Worm (Caenorhabditis elegans) whole organism, L3 larva: ENCODE measurements around the gene R11D1.12.
A peak's percentile ranks its signal among the peaks of the same experiment; 100 is the strongest.

Source experiments
- ama-1 ChIP-seq: fragments of 150-350 bp; optimal IDR thresholded peaks from 2 replicates; lab custom pipeline; 2018
- ceh-16 ChIP-seq: sonication (generic microtip); optimal IDR thresholded peaks from 2 replicates; lab custom pipeline; 2017; ENCODE audit warnings: missing biosample characterization, missing genetic modification characterization
- ceh-28 ChIP-seq: fragments of 150-350 bp; optimal IDR thresholded peaks from 2 replicates; lab custom pipeline; 2014; ENCODE audit warnings: missing biosample characterization, missing genetic modification reagents, missing genetic modification characterization
- ceh-9 ChIP-seq: sonication (generic microtip); optimal IDR thresholded peaks from 2 replicates; lab custom pipeline; 2018; ENCODE audit warnings: missing biosample characterization, missing genetic modification characterization
- daf-12 ChIP-seq: fragments of 150-350 bp; optimal IDR thresholded peaks from 2 replicates; lab custom pipeline; 2014; ENCODE audit warnings: missing biosample characterization, missing genetic modification reagents, missing genetic modification characterization
- egl-27 ChIP-seq: sonication (generic microtip); optimal IDR thresholded peaks from 4 replicates; lab custom pipeline; 2017; ENCODE audit warnings: missing biosample characterization, missing genetic modification reagents, missing genetic modification characterization
- elt-1 ChIP-seq: fragments of 150-350 bp; optimal IDR thresholded peaks from 2 replicates; lab custom pipeline; 2014; ENCODE audit warnings: missing biosample characterization, missing genetic modification characterization
- elt-2 ChIP-seq: sonication (generic microtip); optimal IDR thresholded peaks from 2 replicates; lab custom pipeline; 2016; ENCODE audit warnings: missing genetic modification reagents, mild to moderate bottlenecking, missing genetic modification characterization, missing compliant biosample characterization
- eor-1 ChIP-seq, 2 experiments: fragments of 150-350 bp; optimal IDR thresholded peaks; 2 replicates each; lab custom pipeline; 2014 to 2018; ENCODE audit warnings: missing biosample characterization in 2 of 2, missing genetic modification characterization in 2 of 2
- fkh-10 ChIP-seq: sonication (generic microtip); optimal IDR thresholded peaks from 2 replicates; lab custom pipeline; 2017; ENCODE audit warnings: missing biosample characterization, missing genetic modification reagents, missing genetic modification characterization
- fkh-2 ChIP-seq: fragments of 150-350 bp; optimal IDR thresholded peaks from 2 replicates; lab custom pipeline; 2014; ENCODE audit warnings: missing biosample characterization, missing genetic modification reagents, missing genetic modification characterization
- fos-1 ChIP-seq: fragments of 150-350 bp; optimal IDR thresholded peaks from 2 replicates; lab custom pipeline; 2014; ENCODE audit warnings: missing biosample characterization, missing genetic modification characterization
- hmg-11 ChIP-seq: sonication (generic microtip); optimal IDR thresholded peaks from 2 replicates; lab custom pipeline; 2016; ENCODE audit warnings: missing genetic modification characterization, missing compliant biosample characterization
- jun-1 ChIP-seq: fragments of 150-350 bp; optimal IDR thresholded peaks from 2 replicates; lab custom pipeline; 2014; ENCODE audit warnings: missing biosample characterization, missing genetic modification reagents, missing genetic modification characterization
- lin-15B ChIP-seq: fragments of 150-350 bp; optimal IDR thresholded peaks from 2 replicates; lab custom pipeline; 2014; ENCODE audit warnings: missing biosample characterization, missing genetic modification characterization
- lin-39 ChIP-seq: fragments of 150-350 bp; optimal IDR thresholded peaks from 2 replicates; lab custom pipeline; 2018; ENCODE audit warnings: missing biosample characterization, missing genetic modification reagents, missing genetic modification characterization
- lsy-12 ChIP-seq: sonication (generic microtip); optimal IDR thresholded peaks from 2 replicates; lab custom pipeline; 2016; ENCODE audit warnings: mild to moderate bottlenecking, missing genetic modification characterization, missing compliant biosample characterization
- mdl-1 ChIP-seq: fragments of 150-350 bp; optimal IDR thresholded peaks from 2 replicates; lab custom pipeline; 2014; ENCODE audit warnings: missing biosample characterization, missing genetic modification characterization
- nfya-1 ChIP-seq: sonication (generic microtip); optimal IDR thresholded peaks from 2 replicates; lab custom pipeline; 2017; ENCODE audit warnings: missing genetic modification characterization, mild to moderate bottlenecking, missing compliant biosample characterization, antibody characterized with exemption, moderate library complexity; ENCODE audit not compliant: insufficient read depth
- nhr-12 ChIP-seq: fragments of 150-350 bp; optimal IDR thresholded peaks from 2 replicates; lab custom pipeline; 2014; ENCODE audit warnings: missing biosample characterization, missing genetic modification characterization
- nhr-23 ChIP-seq: fragments of 150-350 bp; optimal IDR thresholded peaks from 2 replicates; lab custom pipeline; 2014; ENCODE audit warnings: missing biosample characterization, missing genetic modification reagents, missing genetic modification characterization
- nhr-25 ChIP-seq: sonication (generic microtip); optimal IDR thresholded peaks from 2 replicates; lab custom pipeline; 2017; ENCODE audit warnings: missing biosample characterization, missing genetic modification characterization
- nhr-28 ChIP-seq: fragments of 150-350 bp; optimal IDR thresholded peaks from 2 replicates; lab custom pipeline; 2014; ENCODE audit warnings: missing biosample characterization, missing genetic modification characterization
- nhr-43 ChIP-seq: sonication (generic microtip); optimal IDR thresholded peaks from 2 replicates; lab custom pipeline; 2016; ENCODE audit warnings: mild to moderate bottlenecking, missing genetic modification characterization, missing compliant biosample characterization; ENCODE audit not compliant: poor library complexity, severe bottlenecking
- nhr-76 ChIP-seq: fragments of 150-350 bp; sonication (generic microtip); optimal IDR thresholded peaks from 5 replicates; lab custom pipeline; 2014; ENCODE audit warnings: missing biosample characterization, missing genetic modification characterization
- nhr-77 ChIP-seq: fragments of 150-350 bp; optimal IDR thresholded peaks from 2 replicates; lab custom pipeline; 2014; ENCODE audit warnings: missing biosample characterization, missing genetic modification characterization
- pqm-1 ChIP-seq: fragments of 150-350 bp; optimal IDR thresholded peaks from 2 replicates; lab custom pipeline; 2017; ENCODE audit warnings: missing biosample characterization, missing genetic modification characterization, inconsistent platforms
- snpc-4 ChIP-seq: fragments of 150-350 bp; optimal IDR thresholded peaks from 2 replicates; lab custom pipeline; 2014; ENCODE audit warnings: missing biosample characterization, missing genetic modification characterization
- tbx-2 ChIP-seq: sonication (generic microtip); optimal IDR thresholded peaks from 2 replicates; lab custom pipeline; 2016; ENCODE audit warnings: mild to moderate bottlenecking, missing genetic modification characterization, missing compliant biosample characterization
- unc-39 ChIP-seq: sonication (generic microtip); optimal IDR thresholded peaks from 4 replicates; lab custom pipeline; 2017; ENCODE audit warnings: missing biosample characterization, missing genetic modification characterization
- ztf-4 ChIP-seq: fragments of 150-350 bp; optimal IDR thresholded peaks from 2 replicates; lab custom pipeline; 2014; ENCODE audit warnings: missing biosample characterization, missing genetic modification characterization

R11D1.12 gene

DNA sequence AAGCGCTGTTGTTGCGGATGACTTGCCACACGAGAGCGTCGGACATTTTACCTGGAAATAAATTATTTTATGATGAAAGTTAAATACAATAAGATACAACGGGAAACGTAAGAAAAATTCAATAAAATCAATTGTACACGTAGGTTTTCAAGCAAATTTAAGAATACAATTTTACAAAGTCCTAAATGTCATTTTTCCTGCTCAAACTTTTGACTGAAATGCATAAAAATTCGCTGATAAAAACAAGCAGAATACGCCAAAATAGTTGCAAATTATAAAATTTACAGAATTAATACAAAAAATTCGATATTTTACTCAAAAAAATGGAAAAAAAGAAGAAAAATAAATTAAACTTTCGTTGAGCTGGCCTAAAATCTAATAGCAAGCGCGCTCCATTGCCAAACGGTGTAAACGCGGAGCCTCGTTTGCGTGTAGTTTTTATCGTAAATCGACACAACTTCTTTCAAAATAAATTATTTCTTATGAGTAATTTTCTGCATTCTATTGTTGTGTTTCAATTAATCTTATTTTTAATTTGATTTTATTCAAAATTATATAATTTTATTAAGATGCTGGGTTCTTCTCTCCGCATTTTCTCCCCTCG lies 2.4 kb upstream of the R11D1.12 start, which contains the start of the genes rpl-28 and mrpl-49 (continued):
- no peak for TF ChIP-seq mdl-1 (tag; lab: Kevin White, UChicago)
- TF ChIP-seq nhr-28 (tag; lab: Kevin White, UChicago) = no peak
- TF ChIP-seq ceh-16 (tag; lab: Kevin White, UChicago) = no peak
- TF ChIP-seq fos-1 = no peak
- peak; percentile 40 for TF ChIP-seq hmg-11 (tag; lab: Kevin White, UChicago)
- TF ChIP-seq lin-39 = peak; percentile 79
- TF ChIP-seq jun-1 (tag; lab: Kevin White, UChicago) = peak; percentile 38
- no peak for TF ChIP-seq fkh-2 (tag; lab: Kevin White, UChicago)
- TF ChIP-seq ztf-4 (tag; lab: Kevin White, UChicago) = no peak
- TF ChIP-seq nhr-77 (tag; lab: Kevin White, UChicago) = no peak
- peak; percentile 72 for TF ChIP-seq elt-2 (tag; lab: Kevin White, UChicago)
- no peak for TF ChIP-seq nhr-12

DNA sequence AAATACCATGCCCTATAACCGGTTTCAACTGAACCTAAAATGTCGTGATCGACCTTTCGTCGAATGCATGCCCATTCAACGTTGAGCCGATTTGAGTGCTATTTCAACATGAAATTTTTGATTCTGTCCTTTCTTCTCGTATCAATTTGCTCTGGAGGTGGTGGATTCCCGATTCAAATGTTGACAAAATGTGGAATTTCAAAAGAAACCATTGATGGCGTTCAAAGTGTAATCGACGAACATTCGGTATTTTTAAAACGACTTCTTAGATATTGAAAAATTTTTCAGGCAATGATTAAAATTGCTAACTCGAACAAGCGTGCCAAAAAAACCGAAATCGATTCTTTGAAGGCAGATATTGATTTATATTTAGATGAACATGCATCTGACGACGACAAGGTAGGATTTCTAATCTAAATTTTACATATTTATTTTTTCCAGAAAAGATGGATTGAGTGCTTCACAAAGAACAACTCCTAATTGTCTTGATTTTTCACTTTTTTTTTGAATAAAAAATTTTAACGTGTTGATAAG lies 1.4 kb upstream of the R11D1.12 start, which contains the start of gene R11D1.13:
TSS of gene R11D1.13 (plus strand) at position 51 of the 534 bp plus-strand sequence.
- TF ChIP-seq elt-1 (tag; lab: Kevin White, UChicago) = no peak
- no peak for TF ChIP-seq unc-39
- TF ChIP-seq ceh-16 (tag; lab: Kevin White, UChicago) = no peak
- TF ChIP-seq snpc-4 (tag; lab: Kevin White, UChicago) = no peak
- no peak for TF ChIP-seq nhr-25 (tag; lab: Kevin White, UChicago)
- TF ChIP-seq lin-39 = no peak
- no peak for TF ChIP-seq nhr-76 (tag; lab: Kevin White, UChicago)
- TF ChIP-seq ceh-9 (tag; lab: Kevin White, UChicago) = no peak
- no peak for TF ChIP-seq mdl-1 (tag; lab: Kevin White, UChicago)
- TF ChIP-seq fkh-10 = no peak
- TF ChIP-seq lin-15B (tag; lab: Kevin White, UChicago) = no peak
- TF ChIP-seq, all 47 proteins: peak for 0

ce11 chrV:12719713-12720112 lies 6.1 kb downstream of the R11D1.12 start, which contains the start of gene R11D1.7:
Gene R11D1.7, plus strand, starts transcription at chrV:12720013.
- TF ChIP-seq lin-15B (tag; lab: Kevin White, UChicago) = no peak
- TF ChIP-seq elt-1 (tag; lab: Kevin White, UChicago) = no peak
- no peak for TF ChIP-seq nhr-43 (tag; lab: Kevin White, UChicago)
- no peak for TF ChIP-seq snpc-4 (tag; lab: Kevin White, UChicago)
- no peak for TF ChIP-seq ceh-16 (tag; lab: Kevin White, UChicago)
- TF ChIP-seq nhr-23 (tag; lab: Kevin White, UChicago) = no peak

ce11 chrV:12718622-12719021 lies 7.2 kb downstream of the R11D1.12 start, which contains the start of gene str-181:
Gene str-181, minus strand, starts transcription at chrV:12718722.
- TF ChIP-seq tbx-2 (tag; lab: Kevin White, UChicago) (no peak), lsy-12 (tag; lab: Kevin White, UChicago) (no peak), eor-1 (tag; optimal IDR thresholded peaks at IDR 0.05; lab: Kevin White, UChicago) (no peak), egl-27 (tag; lab: Kevin White, UChicago) (no peak), fkh-10 (no peak), nfya-1 (tag; lab: Kevin White, UChicago) (no peak), fkh-2 (tag; lab: Kevin White, UChicago) (no peak)

ce11 chrV:12716447-12716846 lies 9.3 kb downstream of the R11D1.12 start, which contains the start of gene str-178:
Gene str-178, minus strand, starts transcription at chrV:12716547.
- TF ChIP-seq ama-1 (lab: Kevin White, UChicago) = no peak
- TF ChIP-seq nhr-43 (tag; lab: Kevin White, UChicago) = no peak
- no peak for TF ChIP-seq eor-1 (tag; optimal IDR thresholded peaks at IDR 0.05; lab: Kevin White, UChicago)
- no peak for TF ChIP-seq snpc-4 (tag; lab: Kevin White, UChicago)
- TF ChIP-seq nhr-23 (tag; lab: Kevin White, UChicago) = no peak
- no peak for TF ChIP-seq daf-12 (tag; lab: Kevin White, UChicago)
- no peak for TF ChIP-seq ceh-9 (tag; lab: Kevin White, UChicago)
- no peak for TF ChIP-seq lin-39
- TF ChIP-seq ceh-28 = no peak
- no peak for TF ChIP-seq pqm-1 (tag; lab: Kevin White, UChicago)
- no peak for TF ChIP-seq tbx-2 (tag; lab: Kevin White, UChicago)
- no peak for TF ChIP-seq hmg-11 (tag; lab: Kevin White, UChicago)
